Worm (Caenorhabditis elegans): ENCODE data around the gene F10C2.5.

- TF ChIP-seq him-1 (tag; optimal IDR thresholded peaks at IDR 0.05) (no peak), W03F9.2 (tag; optimal IDR thresholded peaks at IDR 0.05) (no peak)
Measured at ce11 chrV:12091759-12092158, 46.5 kb downstream of the F10C2.5 start, which contains the start of gene nhr-206.

Measured in whole organism, L4/young adult.